Worm (Caenorhabditis elegans) whole organism, late embryonic: ENCODE measurements around the gene T16G12.10.

Experiments used
- dmd-4 ChIP-seq: sonication (generic microtip); optimal IDR thresholded peaks from 2 replicates; lab custom pipeline; 2016; ENCODE audit warnings: borderline replicate concordance, missing genetic modification characterization, missing compliant biosample characterization
- hlh-30 ChIP-seq: sonication (generic microtip); optimal IDR thresholded peaks from 2 replicates; lab custom pipeline; 2017; ENCODE audit warnings: antibody characterized with exemption, missing genetic modification characterization, missing compliant biosample characterization; ENCODE audit not compliant: insufficient read depth
- lin-11 ChIP-seq: fragments of 200-800 bp; sonication (Bioruptor generic); optimal IDR thresholded peaks from 2 replicates; lab custom pipeline; 2018; ENCODE audit warnings: mild to moderate bottlenecking, missing genetic modification characterization, missing compliant biosample characterization
- tbx-2 ChIP-seq: sonication (generic microtip); optimal IDR thresholded peaks from 2 replicates; lab custom pipeline; 2016; ENCODE audit warnings: missing genetic modification characterization, missing compliant biosample characterization
- ttx-3 ChIP-seq: sonication (generic microtip); optimal IDR thresholded peaks from 2 replicates; lab custom pipeline; 2016; ENCODE audit warnings: missing genetic modification reagents, missing genetic modification characterization, missing compliant biosample characterization
- unc-86 ChIP-seq: sonication (generic microtip); optimal IDR thresholded peaks from 2 replicates; lab custom pipeline; 2016; ENCODE audit warnings: missing genetic modification characterization, missing compliant biosample characterization

DNA sequence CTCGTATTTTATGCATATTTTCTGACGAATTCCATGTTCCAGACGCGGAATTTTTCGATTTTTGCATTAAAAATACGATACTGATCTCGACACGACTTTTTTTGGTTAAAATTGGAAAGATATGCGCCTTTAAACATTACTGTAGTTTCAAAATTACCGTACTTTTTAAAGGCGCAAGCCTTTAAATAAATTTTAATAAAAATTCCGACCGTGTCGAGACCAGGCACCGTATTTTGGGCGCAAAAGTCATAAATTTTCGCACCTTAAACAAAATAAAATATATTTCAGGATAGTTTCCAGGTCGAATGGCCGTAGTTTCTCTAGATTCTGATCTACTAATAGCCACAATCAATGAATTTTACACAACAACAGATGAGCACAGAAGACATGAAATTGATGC is 13.3 kb upstream of the T16G12.10 start, which contains the start of gene T16G12.6:
- TF ChIP-seq dmd-4 (tag; lab: Kevin White, UChicago) (no peak), lin-11 (tag; lab: Kevin White, UChicago) (no peak), hlh-30 (tag; lab: Kevin White, UChicago) (no peak), tbx-2 (tag; lab: Kevin White, UChicago) (no peak), ttx-3 (tag; lab: Kevin White, UChicago) (no peak), unc-86 (tag; lab: Kevin White, UChicago) (no peak)
